Fruit fly (Drosophila melanogaster) whole organism, wandering third instar larva: ENCODE results near the gene TfIIFbeta.

Experiments
- Dfd ChIP-seq: fragments of >200 bp; optimal IDR thresholded peaks from 2 replicates; lab custom pipeline; 2017; ENCODE audit warnings: missing biosample characterization, missing genetic modification characterization
- Hr83 ChIP-seq: fragments of 200-300 bp; sonication (Bioruptor generic); optimal IDR thresholded peaks from 2 replicates; lab custom pipeline; 2016; ENCODE audit warnings: missing biosample characterization, mild to moderate bottlenecking, missing genetic modification characterization, moderate library complexity; ENCODE audit not compliant: poor library complexity, severe bottlenecking
- Jra ChIP-seq: sonication (Bioruptor generic); optimal IDR thresholded peaks from 2 replicates; lab custom pipeline; 2016; ENCODE audit warnings: missing biosample characterization, missing genetic modification characterization
- Mio ChIP-seq: sonication (Bioruptor generic); optimal IDR thresholded peaks from 2 replicates; lab custom pipeline; 2016; ENCODE audit warnings: missing biosample characterization, missing genetic modification characterization
- Rel ChIP-seq, 2 experiments: fragments of 200-800 bp; sonication (Bioruptor generic) in 1 of 2; optimal IDR thresholded peaks; 2 replicates in 1 of 2; 3 replicates in 1 of 2; lab custom pipeline; 2016 to 2019; ENCODE audit warnings: mild to moderate bottlenecking in 2 of 2, missing biosample characterization in 2 of 2, missing genetic modification characterization in 2 of 2, moderate library complexity in 1 of 2
- br ChIP-seq: fragments of 200-800 bp; sonication (Bioruptor generic); optimal IDR thresholded peaks from 2 replicates; lab custom pipeline; 2016; ENCODE audit warnings: missing biosample characterization, missing genetic modification characterization
- ey ChIP-seq: fragments of 200-800 bp; sonication (Bioruptor generic); optimal IDR thresholded peaks from 2 replicates; lab custom pipeline; 2016; ENCODE audit warnings: missing biosample characterization, missing genetic modification characterization
- foxo ChIP-seq, 2 experiments: fragments of 200-800 bp; sonication (Bioruptor generic); optimal IDR thresholded peaks; 2 replicates in 1 of 2; 3 replicates in 1 of 2; lab custom pipeline; 2016 to 2017; ENCODE audit warnings: missing biosample characterization in 2 of 2, missing genetic modification characterization in 2 of 2
- jim ChIP-seq: fragments of 175-275, 200-325 bp; sonication (Bioruptor generic); optimal IDR thresholded peaks from 2 replicates; lab custom pipeline; 2016; ENCODE audit warnings: missing biosample characterization, mild to moderate bottlenecking, missing genetic modification characterization
- pan ChIP-seq: fragments of >200 bp; optimal IDR thresholded peaks from 2 replicates; lab custom pipeline; 2017
- sage ChIP-seq: fragments of 200-800 bp; sonication (Bioruptor generic); optimal IDR thresholded peaks from 2 replicates; lab custom pipeline; 2016; ENCODE audit warnings: missing biosample characterization, mild to moderate bottlenecking, missing genetic modification characterization
- usp ChIP-seq: fragments of >200 bp; optimal IDR thresholded peaks from 2 replicates; lab custom pipeline; 2017; ENCODE audit warnings: missing biosample characterization, missing genetic modification characterization

DNA sequence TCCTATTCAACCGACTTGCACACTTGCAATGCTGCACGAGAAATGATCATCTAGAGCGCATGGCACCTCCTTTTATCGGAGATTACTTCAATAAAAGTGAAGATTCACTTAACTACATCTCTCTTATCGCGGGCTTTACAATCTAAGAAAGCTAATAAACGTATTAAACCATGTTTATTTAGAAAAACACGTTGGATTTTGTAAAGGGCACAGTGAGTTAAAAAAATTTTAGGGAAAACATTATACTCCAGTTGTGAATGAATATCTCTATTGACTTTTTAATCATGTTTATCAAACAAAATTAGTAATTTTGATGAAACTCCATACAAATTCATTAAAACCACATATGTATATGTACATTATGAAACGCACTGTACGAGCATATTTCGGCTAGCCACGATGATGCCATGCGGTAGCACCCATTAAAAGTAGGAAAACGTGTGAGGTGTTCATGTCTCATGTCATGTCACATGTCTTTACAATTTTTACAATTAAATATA is 8.2 kb downstream of the TfIIFbeta start, which contains the start of gene CG31272:
- TF ChIP-seq usp (GFP tag; lab: Kevin White, UChicago) (no peak), Rel (GFP tag; optimal IDR thresholded peaks at IDR 0.05; lab: Kevin White, UChicago) (no peak), Rel (tag; optimal IDR thresholded peaks at IDR 0.05; lab: Kevin White, UChicago) (no peak), Dfd (no peak), Hr83 (no peak), foxo (GFP tag; optimal IDR thresholded peaks at IDR 0.05; lab: Kevin White, UChicago) (no peak), Jra (no peak), ey (GFP tag; lab: Kevin White, UChicago) (no peak), sage (no peak), pan (lab: Kevin White, UChicago) (no peak), Mio (GFP tag; lab: Kevin White, UChicago) (no peak), jim (GFP tag; lab: Kevin White, UChicago) (no peak), br (GFP tag; lab: Kevin White, UChicago) (no peak)
